Worm (Caenorhabditis elegans) whole organism, L2 larva: ENCODE results near the gene cest-5.2.

Experiments
- F13H6.1 ChIP-seq: sonication (generic microtip); optimal IDR thresholded peaks from 2 replicates; lab custom pipeline; 2016; ENCODE audit warnings: missing genetic modification characterization, missing compliant biosample characterization
- blmp-1 ChIP-seq: sonication (generic microtip); optimal IDR thresholded peaks from 2 replicates; lab custom pipeline; 2017; ENCODE audit warnings: missing genetic modification characterization, mild to moderate bottlenecking, missing compliant biosample characterization, antibody characterized with exemption, moderate library complexity; ENCODE audit not compliant: insufficient read depth
- egl-27 ChIP-seq: sonication (generic microtip); optimal IDR thresholded peaks from 3 replicates; lab custom pipeline; 2017; ENCODE audit warnings: missing biosample characterization, missing genetic modification reagents, missing genetic modification characterization
- gmeb-1 ChIP-seq: fragments of 150-350 bp; optimal IDR thresholded peaks from 2 replicates; lab custom pipeline; 2014; ENCODE audit warnings: missing biosample characterization, missing genetic modification characterization
- lin-13 ChIP-seq: fragments of 150-350 bp; optimal IDR thresholded peaks from 2 replicates; lab custom pipeline; 2014; ENCODE audit warnings: missing biosample characterization, missing genetic modification reagents, missing genetic modification characterization
- lin-39 ChIP-seq: fragments of 150-350 bp; optimal IDR thresholded peaks from 2 replicates; lab custom pipeline; 2014; ENCODE audit warnings: missing biosample characterization, missing genetic modification reagents, missing genetic modification characterization
- lsy-2 ChIP-seq, 2 experiments: fragments of 150-350 bp in 1 of 2; sonication (generic microtip) in 1 of 2; optimal IDR thresholded peaks; 2 replicates each; lab custom pipeline; 2014 to 2017; ENCODE audit warnings: missing biosample characterization in 2 of 2, missing genetic modification characterization in 2 of 2
- nhr-11 ChIP-seq: fragments of 150-350 bp; optimal IDR thresholded peaks from 2 replicates; lab custom pipeline; 2014; ENCODE audit warnings: missing biosample characterization, missing genetic modification characterization
- nhr-23 ChIP-seq: fragments of 150-350 bp; optimal IDR thresholded peaks from 2 replicates; lab custom pipeline; 2014; ENCODE audit warnings: missing biosample characterization, missing genetic modification reagents, missing genetic modification characterization
- sem-4 ChIP-seq: fragments of 150-350 bp; optimal IDR thresholded peaks from 2 replicates; lab custom pipeline; 2014; ENCODE audit warnings: missing biosample characterization, missing genetic modification reagents, missing genetic modification characterization
- ztf-11 ChIP-seq: sonication (generic microtip); optimal IDR thresholded peaks from 2 replicates; lab custom pipeline; 2017; ENCODE audit warnings: missing biosample characterization, missing genetic modification characterization

- TF ChIP-seq lsy-2 (tag; optimal IDR thresholded peaks at IDR 0.05; lab: Kevin White, UChicago) (no peak), lin-39 (no peak), lin-13 (GFP tag; lab: Kevin White, UChicago) (no peak), blmp-1 (tag; lab: Kevin White, UChicago) (no peak), nhr-11 (tag; lab: Kevin White, UChicago) (no peak), nhr-23 (no peak), sem-4 (no peak), ztf-11 (tag; lab: Kevin White, UChicago) (no peak), F13H6.1 (tag; lab: Kevin White, UChicago) (no peak), egl-27 (no peak), gmeb-1 (tag; lab: Kevin White, UChicago) (no peak)
These were observed 21.9 kb downstream of the cest-5.2 start, which contains the start of gene nstp-2 for ce11 chrIV:6605863-6606262.
